Worm (Caenorhabditis elegans): ENCODE results near the gene Y19D10B.8.

DNA sequence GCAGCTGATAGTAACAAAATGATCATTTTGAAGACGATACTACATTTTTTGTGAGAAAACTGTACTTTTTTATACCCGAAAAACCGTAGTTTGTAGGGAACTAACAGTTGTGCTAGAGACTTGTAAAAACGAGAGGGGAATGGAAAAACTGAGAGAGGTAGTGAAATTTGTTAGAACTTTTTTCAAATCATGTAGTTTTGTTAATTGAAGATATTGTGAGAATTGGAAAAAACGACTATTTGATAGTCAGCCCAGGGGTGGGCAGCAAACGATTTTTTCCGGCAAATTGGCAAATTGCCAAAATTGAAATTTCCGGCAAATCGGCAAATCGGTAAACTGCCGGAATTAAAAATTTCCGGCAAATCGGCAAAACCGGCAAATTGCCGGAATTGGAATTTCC lies 51.5 kb downstream of the Y19D10B.8 start, which contains the start of gene cyp-33C6:
- no peak for TF ChIP-seq lin-29 (GFP tag; IDR thresholded peaks at IDR 0.05)
- no peak for TF ChIP-seq aha-1 (tag)
- no peak for TF ChIP-seq nhr-237 (tag; optimal IDR thresholded peaks at IDR 0.05)
- no peak for TF ChIP-seq unc-62 (GFP tag; optimal IDR thresholded peaks at IDR 0.05 in 1 of 2)
- TF ChIP-seq unc-62 (tag; optimal IDR thresholded peaks at IDR 0.05) = no peak
- TF ChIP-seq ama-1 (optimal IDR thresholded peaks at IDR 0.05) = no peak
- TF ChIP-seq mep-1 (tag; optimal IDR thresholded peaks at IDR 0.05) = no peak

All from whole organism, L4 larva.